Worm (Caenorhabditis elegans) whole organism, young adult: ENCODE data around the gene F46H5.5.

Experiments used
- F22D6.2 ChIP-seq: sonication (generic microtip); optimal IDR thresholded peaks from 2 replicates; lab custom pipeline; 2016; ENCODE audit warnings: mild to moderate bottlenecking, missing genetic modification characterization, missing compliant biosample characterization
- attf-6 ChIP-seq: fragments of 200-800 bp; sonication (Bioruptor generic); IDR thresholded peaks from 2 replicates; pipeline ENCODE4 v1.3.6; 2022; ENCODE audit warnings: missing genetic modification reagents, missing genetic modification characterization, missing compliant biosample characterization
- cebp-2 ChIP-seq: fragments of 200-800 bp; sonication (Bioruptor generic); IDR thresholded peaks from 2 replicates; pipeline ENCODE4 v1.3.6; 2022; ENCODE audit warnings: missing genetic modification characterization, missing compliant biosample characterization
- hlh-12 ChIP-seq: sonication (generic microtip); optimal IDR thresholded peaks from 2 replicates; lab custom pipeline; 2016; ENCODE audit warnings: missing genetic modification characterization, missing compliant biosample characterization
- lin-40 ChIP-seq: sonication (generic microtip); optimal IDR thresholded peaks from 2 replicates; lab custom pipeline; 2016; ENCODE audit warnings: missing genetic modification characterization, mild to moderate bottlenecking, missing compliant biosample characterization, missing genotype, missing genetic modification reagents
- nfya-1 ChIP-seq: sonication (generic microtip); optimal IDR thresholded peaks from 2 replicates; lab custom pipeline; 2017; ENCODE audit warnings: antibody characterized with exemption, missing compliant biosample characterization, missing genetic modification characterization, borderline replicate concordance; ENCODE audit not compliant: insufficient read depth
- sea-2 ChIP-seq: fragments of 200-800 bp; sonication (Bioruptor generic); IDR thresholded peaks from 2 replicates; pipeline ENCODE4 v1.3.6; 2022; ENCODE audit warnings: missing genetic modification characterization, missing compliant biosample characterization

- no peak for TF ChIP-seq attf-6
- TF ChIP-seq nfya-1 (tag; lab: Kevin White, UChicago) = no peak
- TF ChIP-seq hlh-12 = no peak
- TF ChIP-seq sea-2 = no peak
- TF ChIP-seq lin-40 (tag; lab: Kevin White, UChicago) = no peak
- no peak for TF ChIP-seq cebp-2 (GFP tag; lab: Robert Waterston, UW)
- TF ChIP-seq F22D6.2 = no peak
Observed at ce11 chrX:7291810-7292209, 35.0 kb upstream of the F46H5.5 start, which contains the start of gene lron-7.
